Fruit fly (Drosophila melanogaster) whole organism, embryonic: ENCODE data around the gene CG17652.
A peak's percentile ranks its signal among the peaks of the same experiment; 100 is the strongest.

Source experiments
- Atf6 ChIP-seq: fragments of 200-800 bp; sonication (Bioruptor generic); IDR thresholded peaks from 2 replicates; pipeline ENCODE4 v1.3.6; 2022; ENCODE audit warnings: missing biosample characterization, missing genetic modification characterization
- Bgb ChIP-seq: fragments of 200-800 bp; sonication (Bioruptor generic); IDR thresholded peaks from 2 replicates; pipeline ENCODE4 v1.3.6; 2022; ENCODE audit warnings: missing biosample characterization, missing genetic modification characterization; ENCODE audit not compliant: partially characterized antibody
- CG11398 ChIP-seq: fragments of 200-800 bp; sonication (Bioruptor generic); optimal IDR thresholded peaks from 2 replicates; lab custom pipeline; 2016; ENCODE audit warnings: missing biosample characterization, missing genetic modification characterization
- CG13624 ChIP-seq: fragments of 200-800 bp; sonication (Bioruptor generic); optimal IDR thresholded peaks from 2 replicates; lab custom pipeline; 2016; ENCODE audit warnings: missing biosample characterization, missing genetic modification characterization
- CG14014 ChIP-seq: fragments of 200-800 bp; sonication (Bioruptor generic); IDR thresholded peaks from 2 replicates; pipeline ENCODE4 v1.3.6; 2022; ENCODE audit warnings: missing biosample characterization, missing genetic modification characterization
- CG17186 ChIP-seq: fragments of 200-800 bp; sonication (Bioruptor generic); optimal IDR thresholded peaks from 3 replicates; lab custom pipeline; 2017; ENCODE audit warnings: missing biosample characterization, missing genetic modification reagents, missing genetic modification characterization
- CG18011 ChIP-seq: fragments of 200-800 bp; sonication (Bioruptor generic); optimal IDR thresholded peaks from 2 replicates; lab custom pipeline; 2017; ENCODE audit warnings: missing biosample characterization, missing genetic modification characterization, mild to moderate bottlenecking, moderate library complexity, missing genotype
- CG3281 ChIP-seq: fragments of 200-800 bp; sonication (Bioruptor generic); optimal IDR thresholded peaks from 3 replicates; lab custom pipeline; 2017; ENCODE audit warnings: missing biosample characterization, mild to moderate bottlenecking, missing genetic modification characterization
- CG34376 ChIP-seq: fragments of 200-800 bp; sonication (Bioruptor generic); optimal IDR thresholded peaks from 2 replicates; lab custom pipeline; 2018; ENCODE audit warnings: missing biosample characterization, mild to moderate bottlenecking, missing genetic modification characterization
- CG3838 ChIP-seq: fragments of 200-800 bp; sonication (Bioruptor generic); optimal IDR thresholded peaks from 3 replicates; lab custom pipeline; 2016; ENCODE audit warnings: missing biosample characterization, missing genetic modification characterization
- CG3847 ChIP-seq: fragments of 200-800 bp; sonication (Bioruptor generic); IDR thresholded peaks from 2 replicates; pipeline ENCODE4 v1.3.6; 2022; ENCODE audit warnings: missing biosample characterization, missing genetic modification characterization
- CG4820 ChIP-seq: fragments of 200-800 bp; sonication (Bioruptor generic); optimal IDR thresholded peaks from 3 replicates; lab custom pipeline; 2016; ENCODE audit warnings: missing biosample characterization, missing genetic modification characterization
- CG7271 ChIP-seq: fragments of 200-800 bp; sonication (Bioruptor generic); optimal IDR thresholded peaks from 2 replicates; lab custom pipeline; 2018; ENCODE audit warnings: missing biosample characterization, mild to moderate bottlenecking, missing genetic modification characterization, moderate library complexity
- CG9437 ChIP-seq: fragments of 200-800 bp; sonication (Bioruptor generic); optimal IDR thresholded peaks from 2 replicates; lab custom pipeline; 2018; ENCODE audit warnings: missing biosample characterization, mild to moderate bottlenecking, missing genetic modification characterization
- CHES-1-like ChIP-seq: fragments of 200-800 bp; sonication (Bioruptor generic); optimal IDR thresholded peaks from 2 replicates; lab custom pipeline; 2016; ENCODE audit warnings: missing biosample characterization, missing genetic modification characterization
- Dll ChIP-seq: fragments of 200-800 bp; sonication (Bioruptor generic); IDR thresholded peaks from 4 replicates; pipeline ENCODE4 v1.3.6; 2022; ENCODE audit warnings: missing biosample characterization, missing genetic modification characterization; ENCODE audit not compliant: partially characterized antibody
- Dp ChIP-seq: fragments of 200-800 bp; sonication (Bioruptor generic); optimal IDR thresholded peaks from 2 replicates; lab custom pipeline; 2018; ENCODE audit warnings: missing biosample characterization, mild to moderate bottlenecking, missing genetic modification characterization, moderate library complexity
- ERR ChIP-seq: fragments of 200-800 bp; sonication (Bioruptor generic); optimal IDR thresholded peaks from 2 replicates; lab custom pipeline; 2016; ENCODE audit warnings: missing biosample characterization, missing genetic modification characterization
- Ets65A ChIP-seq: fragments of 200-800 bp; sonication (Bioruptor generic); peaks from one replicate; lab custom pipeline; 2016; ENCODE audit warnings: missing biosample characterization, missing genetic modification characterization
- Fer3 ChIP-seq: fragments of 200-800 bp; sonication (Bioruptor generic); optimal IDR thresholded peaks from 2 replicates; lab custom pipeline; 2018; ENCODE audit warnings: missing biosample characterization, mild to moderate bottlenecking, missing genetic modification characterization, moderate library complexity
- HmgD ChIP-seq: fragments of 200-800 bp; sonication (Bioruptor generic); optimal IDR thresholded peaks from 3 replicates; lab custom pipeline; 2016; ENCODE audit warnings: missing biosample characterization, missing genetic modification characterization
- Hmx ChIP-seq: fragments of 200-800 bp; sonication (Bioruptor generic); optimal IDR thresholded peaks from 2 replicates; lab custom pipeline; 2016; ENCODE audit warnings: missing biosample characterization, missing genetic modification characterization
- Kr ChIP-seq: fragments of 200-800 bp; sonication (Bioruptor generic); optimal IDR thresholded peaks from 2 replicates; lab custom pipeline; 2017; ENCODE audit warnings: missing biosample characterization, mild to moderate bottlenecking, missing genetic modification characterization
- Meics ChIP-seq: fragments of 200-800 bp; sonication (Bioruptor generic); optimal IDR thresholded peaks from 2 replicates; lab custom pipeline; 2017; ENCODE audit warnings: missing biosample characterization, mild to moderate bottlenecking, missing genetic modification characterization
- Myb ChIP-seq: fragments of 200-800 bp; sonication (Bioruptor generic); optimal IDR thresholded peaks from 2 replicates; lab custom pipeline; 2016; ENCODE audit warnings: missing biosample characterization, missing genetic modification characterization
- NC2β ChIP-seq: fragments of 200-800 bp; sonication (Bioruptor generic); optimal IDR thresholded peaks from 2 replicates; lab custom pipeline; 2016; ENCODE audit warnings: missing biosample characterization, missing genetic modification characterization
- Sin3A ChIP-seq: fragments of >200 bp; optimal IDR thresholded peaks from 2 replicates; lab custom pipeline; 2018
- Trl ChIP-seq, 3 experiments: fragments of >200 bp in 2 of 3; fragments of 200-800 bp in 1 of 3; sonication (Bioruptor generic) in 1 of 3; optimal IDR thresholded peaks; 2 replicates in 1 of 3; 3 replicates in 2 of 3; lab custom pipeline; 2016 to 2017; ENCODE audit warnings: missing biosample characterization in 1 of 3, missing genetic modification characterization in 1 of 3
- abd-A ChIP-seq: fragments of 200-800 bp; sonication (Bioruptor generic); optimal IDR thresholded peaks from 3 replicates; lab custom pipeline; 2019; ENCODE audit warnings: missing biosample characterization, mild to moderate bottlenecking, missing genetic modification characterization, moderate library complexity
- ato ChIP-seq: fragments of 200-800 bp; sonication (Bioruptor generic); IDR thresholded peaks from 2 replicates; pipeline ENCODE4 v1.3.6; 2022; ENCODE audit warnings: missing biosample characterization, missing genetic modification characterization; ENCODE audit not compliant: partially characterized antibody
- bbx ChIP-seq: fragments of 200-800 bp; sonication (Bioruptor generic); IDR thresholded peaks from 2 replicates; pipeline ENCODE4 v1.3.6; 2022; ENCODE audit warnings: missing biosample characterization, missing genetic modification characterization; ENCODE audit not compliant: partially characterized antibody
- bigmax ChIP-seq: fragments of 200-800 bp; sonication (Bioruptor generic); optimal IDR thresholded peaks from 2 replicates; lab custom pipeline; 2018; ENCODE audit warnings: missing biosample characterization, mild to moderate bottlenecking, missing genetic modification characterization
- bsh ChIP-seq, 2 experiments: fragments of 200-800 bp; sonication (Bioruptor generic); optimal IDR thresholded peaks; 2 replicates each; lab custom pipeline; 2017 to 2018; ENCODE audit warnings: mild to moderate bottlenecking in 2 of 2, missing biosample characterization in 2 of 2, missing genetic modification characterization in 2 of 2, moderate library complexity in 1 of 2
- cato ChIP-seq: fragments of 200-800 bp; sonication (Bioruptor generic); optimal IDR thresholded peaks from 2 replicates; lab custom pipeline; 2016; ENCODE audit warnings: missing biosample characterization, missing genetic modification characterization, borderline replicate concordance
- chm ChIP-seq: fragments of 200-800 bp; sonication (Bioruptor generic); IDR thresholded peaks from 2 replicates; pipeline ENCODE4 v1.3.6; 2022; ENCODE audit warnings: missing biosample characterization, missing genetic modification characterization
- chn ChIP-seq: fragments of 200-800 bp; sonication (Bioruptor generic); optimal IDR thresholded peaks from 2 replicates; lab custom pipeline; 2016; ENCODE audit warnings: missing biosample characterization, missing genetic modification characterization
- crp ChIP-seq, 2 experiments: fragments of 200-800 bp; sonication (Bioruptor generic); optimal IDR thresholded peaks; 2 replicates in 1 of 2; 3 replicates in 1 of 2; lab custom pipeline; 2017; ENCODE audit warnings: missing biosample characterization in 2 of 2, missing genetic modification characterization in 2 of 2, mild to moderate bottlenecking in 1 of 2, moderate library complexity in 1 of 2
- eve ChIP-seq, 2 experiments: fragments of >200 bp; optimal IDR thresholded peaks; 2 replicates each; lab custom pipeline; 2017; ENCODE audit warnings: missing biosample characterization in 2 of 2, missing genetic modification characterization in 2 of 2
- exex ChIP-seq: fragments of 200-800 bp; sonication (Bioruptor generic); optimal IDR thresholded peaks from 4 replicates; lab custom pipeline; 2018; ENCODE audit warnings: missing biosample characterization, mild to moderate bottlenecking, missing genetic modification characterization, moderate library complexity
- fd64A ChIP-seq: fragments of 200-800 bp; sonication (Bioruptor generic); optimal IDR thresholded peaks from 3 replicates; lab custom pipeline; 2018; ENCODE audit warnings: missing biosample characterization, mild to moderate bottlenecking, missing genetic modification characterization
- ftz-f1 ChIP-seq: fragments of 200-800 bp; sonication (Bioruptor generic); optimal IDR thresholded peaks from 2 replicates; lab custom pipeline; 2016; ENCODE audit warnings: missing biosample characterization, missing genetic modification characterization
- mld ChIP-seq: fragments of 200-800 bp; sonication (Bioruptor generic); IDR thresholded peaks from 3 replicates; pipeline ENCODE4 v1.3.6; 2022; ENCODE audit warnings: missing biosample characterization, missing genetic modification characterization; ENCODE audit not compliant: partially characterized antibody
- nerfin-1 ChIP-seq: fragments of 200-800 bp; sonication (Bioruptor generic); optimal IDR thresholded peaks from 3 replicates; lab custom pipeline; 2019; ENCODE audit warnings: missing biosample characterization, mild to moderate bottlenecking, missing genetic modification characterization, moderate library complexity
- nerfin-2 ChIP-seq: fragments of 200-800 bp; sonication (Bioruptor generic); IDR thresholded peaks from 2 replicates; pipeline ENCODE4 v1.3.6; 2022; ENCODE audit warnings: missing biosample characterization, missing genetic modification characterization; ENCODE audit not compliant: partially characterized antibody
- nmo ChIP-seq: fragments of 200-800 bp; sonication (Bioruptor generic); optimal IDR thresholded peaks from 2 replicates; lab custom pipeline; 2018; ENCODE audit warnings: missing biosample characterization, mild to moderate bottlenecking, missing genetic modification characterization, moderate library complexity
- p53 ChIP-seq: fragments of 200-800 bp; sonication (Bioruptor generic); optimal IDR thresholded peaks from 2 replicates; lab custom pipeline; 2016; ENCODE audit warnings: missing biosample characterization, missing genetic modification characterization
- pho ChIP-seq: fragments of 200-800 bp; sonication (Bioruptor generic); optimal IDR thresholded peaks from 2 replicates; lab custom pipeline; 2016; ENCODE audit warnings: missing biosample characterization, missing genetic modification characterization
- stwl ChIP-seq: fragments of 200-800 bp; sonication (Bioruptor generic); optimal IDR thresholded peaks from 3 replicates; lab custom pipeline; 2018; ENCODE audit warnings: missing biosample characterization, mild to moderate bottlenecking, missing genetic modification characterization, moderate library complexity
- unc-4 ChIP-seq: fragments of 200-800 bp; sonication (Bioruptor generic); IDR thresholded peaks from 2 replicates; pipeline ENCODE4 v1.3.6; 2022; ENCODE audit warnings: missing biosample characterization, missing genetic modification characterization; ENCODE audit not compliant: partially characterized antibody
- zfh1 ChIP-seq: fragments of 200-800 bp; sonication (Bioruptor generic); IDR thresholded peaks from 3 replicates; pipeline ENCODE4 v1.3.6; 2022; ENCODE audit warnings: missing biosample characterization, missing genetic modification characterization

CG17652 gene

dm6 chr2L:1710224-1710623, 21.9 kb downstream of the CG17652 start, which contains the start of the genes CG17660 and mRpL48 (continued):
- no peak for TF ChIP-seq Hmx
- no peak for TF ChIP-seq cato (GFP tag; lab: Kevin White, UChicago)
- peak; percentile 68 to 92 for TF ChIP-seq crp (GFP tag; optimal IDR thresholded peaks at IDR 0.05; lab: Kevin White, UChicago)
- no peak for TF ChIP-seq zfh1 (GFP tag; lab: Robert Waterston, UW)
- TF ChIP-seq bsh (GFP tag; optimal IDR thresholded peaks at IDR 0.05; lab: Kevin White, UChicago): peak in 1 of 2 experiments; percentile 13
- TF ChIP-seq CG17186: peak; percentile 74
- TF ChIP-seq unc-4 (GFP tag; lab: Robert Waterston, UW): peak; percentile 66
- TF ChIP-seq ERR: peak; percentile 33
- TF ChIP-seq Bgb (GFP tag; lab: Robert Waterston, UW): peak; percentile 79
- TF ChIP-seq CG9437 (GFP tag; lab: Kevin White, UChicago): peak; percentile 32
- peak; percentile 65 for TF ChIP-seq Dll (GFP tag; lab: Robert Waterston, UW)
- TF ChIP-seq CG3281 (GFP tag; lab: Kevin White, UChicago): peak; percentile 37
- no peak for TF ChIP-seq Trl (optimal IDR thresholded peaks at IDR 0.05; lab: Kevin White, UChicago)
- TF ChIP-seq Trl (GFP tag; optimal IDR thresholded peaks at IDR 0.05; lab: Kevin White, UChicago): peak; percentile 25
- TF ChIP-seq ftz-f1: peak; percentile 47
- TF ChIP-seq stwl (tag; lab: Kevin White, UChicago): peak; percentile 92
- TF ChIP-seq CG11398 (GFP tag; lab: Kevin White, UChicago): peak; percentile 11
- no peak for TF ChIP-seq CG18011 (GFP tag; lab: Kevin White, UChicago)
- no peak for TF ChIP-seq abd-A (tag; lab: Kevin White, UChicago)
- TF ChIP-seq Ets65A: peak; percentile 45
- no peak for TF ChIP-seq eve (GFP tag; optimal IDR thresholded peaks at IDR 0.05; lab: Kevin White, UChicago)
- TF ChIP-seq NC2β (GFP tag; lab: Kevin White, UChicago): peak; percentile 57
- no peak for TF ChIP-seq Atf6 (GFP tag; lab: Robert Waterston, UW)
- peak; percentile 96 for TF ChIP-seq bigmax (GFP tag; lab: Kevin White, UChicago)
- no peak for TF ChIP-seq CG4820 (GFP tag; lab: Kevin White, UChicago)
- peak; percentile 28 for TF ChIP-seq Meics (GFP tag; lab: Kevin White, UChicago)
- TF ChIP-seq CG7271 (tag; lab: Kevin White, UChicago): no peak
- no peak for TF ChIP-seq Kr (GFP tag; lab: Kevin White, UChicago)
- no peak for TF ChIP-seq CG3838 (GFP tag; lab: Kevin White, UChicago)
- peak; percentile 72; the same call in 2 of the 3 replicates for TF ChIP-seq mld
- peak; percentile 89 for TF ChIP-seq ato
- no peak for TF ChIP-seq nerfin-1 (tag; lab: Kevin White, UChicago)
- peak; percentile 32 for TF ChIP-seq Myb (GFP tag; lab: Kevin White, UChicago)
- peak; percentile 49 for TF ChIP-seq nmo (GFP tag; lab: Kevin White, UChicago)
- TF ChIP-seq p53 (GFP tag; lab: Kevin White, UChicago): no peak
- TF ChIP-seq CHES-1-like (GFP tag; lab: Kevin White, UChicago): peak; percentile 64
- TF ChIP-seq HmgD (GFP tag; lab: Kevin White, UChicago): no peak
- TF ChIP-seq CG34376: peak; percentile 33
- TF ChIP-seq nerfin-2: peak; percentile 72
- TF ChIP-seq fd64A (GFP tag; lab: Kevin White, UChicago): no peak
- peak; percentile 45; the same call in 1 of the 2 replicates for TF ChIP-seq CG14014 (GFP tag; lab: Robert Waterston, UW)
- TF ChIP-seq Dp (GFP tag; lab: Kevin White, UChicago): peak; percentile 51
- no peak for TF ChIP-seq chm (GFP tag; lab: Robert Waterston, UW)
- TF ChIP-seq Fer3 (tag; lab: Kevin White, UChicago): no peak
- TF ChIP-seq chn: no peak
- peak; percentile 35 for TF ChIP-seq pho (GFP tag; lab: Kevin White, UChicago)
- peak; percentile 65 for TF ChIP-seq Sin3A (lab: Kevin White, UChicago)
- peak; percentile 10 for TF ChIP-seq exex
- TF ChIP-seq bbx: peak; percentile 87
- peak; percentile 48; the same call in 1 of the 2 replicates for TF ChIP-seq CG3847 (GFP tag; lab: Robert Waterston, UW)
- TF ChIP-seq CG13624 (GFP tag; lab: Kevin White, UChicago): peak; percentile 25
